Fruit fly (Drosophila melanogaster) whole organism, prepupa: ENCODE measurements around the gene msps.

Source experiments
- Blimp-1 ChIP-seq: fragments of 200-800 bp; sonication (Bioruptor generic); optimal IDR thresholded peaks from 3 replicates; lab custom pipeline; 2017; ENCODE audit warnings: missing biosample characterization, missing genetic modification characterization, mild to moderate bottlenecking, moderate library complexity, missing genetic modification reagents
- CG10631 ChIP-seq: fragments of 200-800 bp; sonication (Bioruptor generic); optimal IDR thresholded peaks from 2 replicates; lab custom pipeline; 2016; ENCODE audit warnings: missing biosample characterization, missing genetic modification characterization
- CG10669 ChIP-seq: fragments of 200-800 bp; sonication (Bioruptor generic); optimal IDR thresholded peaks from 3 replicates; lab custom pipeline; 2018; ENCODE audit warnings: missing biosample characterization, mild to moderate bottlenecking, missing genetic modification characterization, moderate library complexity
- CG11294 ChIP-seq: fragments of 200-800 bp; sonication (Bioruptor generic); IDR thresholded peaks from 2 replicates; pipeline ENCODE4 v1.3.6; 2022; ENCODE audit warnings: missing biosample characterization, missing genetic modification characterization
- CG15336 ChIP-seq: fragments of 200-800 bp; sonication (Bioruptor generic); IDR thresholded peaks from 2 replicates; pipeline ENCODE4 v1.3.6; 2022; ENCODE audit warnings: missing biosample characterization, missing genetic modification characterization
- CG16779 ChIP-seq: fragments of 200-800 bp; sonication (Bioruptor generic); optimal IDR thresholded peaks from 3 replicates; lab custom pipeline; 2017; ENCODE audit warnings: missing biosample characterization, mild to moderate bottlenecking, missing genetic modification characterization
- CG3032 ChIP-seq: fragments of 200-800 bp; optimal IDR thresholded peaks from 2 replicates; lab custom pipeline; 2019; ENCODE audit warnings: missing biosample characterization, mild to moderate bottlenecking, missing genetic modification characterization, moderate library complexity
- CG31627 ChIP-seq: fragments of 200-800 bp; sonication (Bioruptor generic); optimal IDR thresholded peaks from 3 replicates; lab custom pipeline; 2016; ENCODE audit warnings: missing biosample characterization, missing genetic modification characterization
- CG32006 ChIP-seq: fragments of 200-800 bp; sonication (Bioruptor generic); optimal IDR thresholded peaks from 3 replicates; lab custom pipeline; 2017; ENCODE audit warnings: missing biosample characterization, mild to moderate bottlenecking, missing genetic modification characterization
- CG3919 ChIP-seq: fragments of 200-800 bp; sonication (Bioruptor generic); optimal IDR thresholded peaks from 3 replicates; lab custom pipeline; 2016; ENCODE audit warnings: missing biosample characterization, missing genetic modification characterization
- CG4318 ChIP-seq: fragments of 200-800 bp; sonication (Bioruptor generic); optimal IDR thresholded peaks from 3 replicates; lab custom pipeline; 2017; ENCODE audit warnings: missing biosample characterization, mild to moderate bottlenecking, missing genetic modification characterization
- CG6163 ChIP-seq: fragments of 200-800 bp; sonication (Bioruptor generic); IDR thresholded peaks from 3 replicates; pipeline ENCODE4 v1.3.6; 2022; ENCODE audit warnings: missing biosample characterization, missing genetic modification characterization
- CG6792 ChIP-seq: fragments of 200-800 bp; sonication (Bioruptor generic); optimal IDR thresholded peaks from 3 replicates; lab custom pipeline; 2016; ENCODE audit warnings: missing biosample characterization, missing genetic modification characterization
- CG7368 ChIP-seq: fragments of 200-800 bp; sonication (Bioruptor generic); optimal IDR thresholded peaks from 3 replicates; lab custom pipeline; 2016; ENCODE audit warnings: missing biosample characterization, missing genetic modification characterization
- CG8119 ChIP-seq: fragments of 200-800 bp; sonication (Bioruptor generic); IDR thresholded peaks from 3 replicates; pipeline ENCODE4 v1.3.6; 2022; ENCODE audit warnings: missing biosample characterization, missing genetic modification characterization
- CG8632 ChIP-seq: fragments of 200-800 bp; sonication (Bioruptor generic); optimal IDR thresholded peaks from 3 replicates; lab custom pipeline; 2016; ENCODE audit warnings: missing biosample characterization, missing genetic modification characterization
- CG9139 ChIP-seq: fragments of 200-800 bp; sonication (Bioruptor generic); optimal IDR thresholded peaks from 3 replicates; lab custom pipeline; 2017; ENCODE audit warnings: missing biosample characterization, mild to moderate bottlenecking, missing genetic modification characterization
- Eip78C ChIP-seq: fragments of 200-800 bp; sonication (Bioruptor generic); peaks from one replicate; lab custom pipeline; 2016; ENCODE audit warnings: missing biosample characterization, missing genetic modification characterization
- Eip93F ChIP-seq: fragments of 200-800 bp; sonication (Bioruptor generic); optimal IDR thresholded peaks from 2 replicates; lab custom pipeline; 2016; ENCODE audit warnings: missing biosample characterization, mild to moderate bottlenecking, missing genetic modification characterization
- Ets21C ChIP-seq: fragments of 200-800 bp; sonication (Bioruptor generic); optimal IDR thresholded peaks from 3 replicates; lab custom pipeline; 2016; ENCODE audit warnings: missing biosample characterization, missing genetic modification characterization
- Ets96B ChIP-seq: fragments of 200-800 bp; optimal IDR thresholded peaks from 2 replicates; lab custom pipeline; 2019; ENCODE audit warnings: missing biosample characterization, mild to moderate bottlenecking, missing genetic modification characterization, moderate library complexity
- Hr4 ChIP-seq: fragments of 200-800 bp; sonication (Bioruptor generic); optimal IDR thresholded peaks from 3 replicates; lab custom pipeline; 2016; ENCODE audit warnings: missing biosample characterization, missing genetic modification characterization
- Lpt ChIP-seq: fragments of 200-800 bp; sonication (Bioruptor generic); optimal IDR thresholded peaks from 3 replicates; lab custom pipeline; 2016; ENCODE audit warnings: missing biosample characterization, missing genetic modification characterization
- Met ChIP-seq: fragments of 200-800 bp; sonication (Bioruptor generic); optimal IDR thresholded peaks from 3 replicates; lab custom pipeline; 2016; ENCODE audit warnings: missing biosample characterization, missing genetic modification characterization
- OdsH ChIP-seq: fragments of 200-800 bp; sonication (Bioruptor generic); optimal IDR thresholded peaks from 3 replicates; lab custom pipeline; 2016; ENCODE audit warnings: missing biosample characterization, missing genetic modification characterization
- Smox ChIP-seq: fragments of 200-800 bp; sonication (Bioruptor generic); optimal IDR thresholded peaks from 3 replicates; lab custom pipeline; 2016; ENCODE audit warnings: missing biosample characterization, missing genetic modification characterization
- Sox14 ChIP-seq: fragments of 200-800 bp; sonication (Bioruptor generic); optimal IDR thresholded peaks from 3 replicates; lab custom pipeline; 2016; ENCODE audit warnings: missing biosample characterization, missing genetic modification characterization
- Sox15 ChIP-seq: fragments of 200-800 bp; sonication (Bioruptor generic); optimal IDR thresholded peaks from 3 replicates; lab custom pipeline; 2016; ENCODE audit warnings: missing biosample characterization, missing genetic modification characterization
- cyc ChIP-seq: fragments of 200-800 bp; sonication (Bioruptor generic); optimal IDR thresholded peaks from 3 replicates; lab custom pipeline; 2016; ENCODE audit warnings: missing biosample characterization, missing genetic modification characterization
- dsx ChIP-seq: fragments of 200-800 bp; optimal IDR thresholded peaks from 3 replicates; lab custom pipeline; 2019; ENCODE audit warnings: missing biosample characterization, mild to moderate bottlenecking, missing genetic modification characterization, moderate library complexity; ENCODE audit not compliant: poor library complexity, severe bottlenecking
- eg ChIP-seq: fragments of 200-800 bp; sonication (Bioruptor generic); IDR thresholded peaks from 3 replicates; pipeline ENCODE4 v1.3.6; 2022; ENCODE audit warnings: missing biosample characterization, missing genetic modification characterization
- fd85E ChIP-seq: fragments of 200-800 bp; sonication (Bioruptor generic); optimal IDR thresholded peaks from 3 replicates; lab custom pipeline; 2016; ENCODE audit warnings: missing biosample characterization, missing genetic modification characterization
- fkh ChIP-seq: fragments of 200-800 bp; sonication (Bioruptor generic); optimal IDR thresholded peaks from 3 replicates; lab custom pipeline; 2017; ENCODE audit warnings: missing biosample characterization, mild to moderate bottlenecking, missing genetic modification characterization, moderate library complexity
- lz ChIP-seq: fragments of 200-800 bp; sonication (Bioruptor generic); optimal IDR thresholded peaks from 3 replicates; lab custom pipeline; 2016; ENCODE audit warnings: missing biosample characterization, missing genetic modification characterization
- net ChIP-seq: fragments of 200-800 bp; sonication (Bioruptor generic); optimal IDR thresholded peaks from 3 replicates; lab custom pipeline; 2016; ENCODE audit warnings: missing biosample characterization, missing genetic modification characterization
- pdm3 ChIP-seq: fragments of 200-800 bp; sonication (Bioruptor generic); optimal IDR thresholded peaks from 3 replicates; lab custom pipeline; 2016; ENCODE audit warnings: missing biosample characterization, missing genetic modification characterization
- salr ChIP-seq, 2 experiments: fragments of 200-800 bp; sonication (Bioruptor generic); optimal IDR thresholded peaks; 3 replicates each; lab custom pipeline; 2016 to 2018; ENCODE audit warnings: missing biosample characterization in 2 of 2, missing genetic modification characterization in 2 of 2, mild to moderate bottlenecking in 1 of 2
- vri ChIP-seq: fragments of 200-800 bp; sonication (Bioruptor generic); optimal IDR thresholded peaks from 3 replicates; lab custom pipeline; 2016; ENCODE audit warnings: missing biosample characterization, mild to moderate bottlenecking, missing genetic modification characterization

Gene msps

dm6 chr3R:16094011-16094729, 43.6 kb downstream of the msps start (continued):
- TF ChIP-seq Lpt (GFP tag; lab: Kevin White, UChicago) (peak; percentile 87), eg (GFP tag; lab: Robert Waterston, UW) (peak; percentile 77), CG3032 (tag; lab: Kevin White, UChicago) (peak; percentile 79), CG8632 (GFP tag; lab: Kevin White, UChicago) (peak; percentile 77), Ets96B (tag; lab: Kevin White, UChicago) (peak; percentile 80), CG7368 (GFP tag; lab: Kevin White, UChicago) (peak; percentile 70), CG4318 (GFP tag; lab: Kevin White, UChicago) (peak; percentile 87), CG10669 (GFP tag; lab: Kevin White, UChicago) (peak; percentile 76), cyc (peak; percentile 57), pdm3 (GFP tag; lab: Kevin White, UChicago) (peak; percentile 74), OdsH (GFP tag; lab: Kevin White, UChicago) (peak; percentile 87), CG9139 (peak; percentile 65), lz (GFP tag; lab: Kevin White, UChicago) (peak; percentile 58), salr (GFP tag; optimal IDR thresholded peaks at IDR 0.05; lab: Kevin White, UChicago) (peak in 1 of 2 experiments; percentile 96), Eip93F (no peak), fkh (GFP tag; lab: Kevin White, UChicago) (peak; percentile 23), CG11294 (GFP tag; lab: Robert Waterston, UW) (no peak; the same call in none of the 2 replicates), CG3919 (GFP tag; lab: Kevin White, UChicago) (peak; percentile 84), dsx (GFP tag; lab: Kevin White, UChicago) (peak; percentile 71), CG31627 (GFP tag; lab: Kevin White, UChicago) (peak; percentile 34), Hr4 (GFP tag; lab: Kevin White, UChicago) (peak; percentile 86), CG8119 (GFP tag; lab: Robert Waterston, UW) (peak; percentile 82), CG6792 (GFP tag; lab: Kevin White, UChicago) (peak; percentile 73), Sox15 (GFP tag; lab: Kevin White, UChicago) (peak; percentile 57), CG16779 (tag; lab: Kevin White, UChicago) (peak; percentile 78), net (peak; percentile 84), fd85E (GFP tag; lab: Kevin White, UChicago) (no peak), CG32006 (GFP tag; lab: Kevin White, UChicago) (peak; percentile 94), CG6163 (GFP tag; lab: Robert Waterston, UW) (peak; percentile 68; the same call in 2 of the 3 replicates), Blimp-1 (GFP tag; lab: Kevin White, UChicago) (peak; percentile 27), vri (GFP tag; lab: Kevin White, UChicago) (no peak), CG10631 (peak; percentile 86), CG15336 (peak; percentile 72; the same call in 1 of the 2 replicates), Met (GFP tag; lab: Kevin White, UChicago) (peak; percentile 60), Smox (no peak), Ets21C (GFP tag; lab: Kevin White, UChicago) (no peak), Sox14 (GFP tag; lab: Kevin White, UChicago) (peak; percentile 37), Eip78C (GFP tag; lab: Kevin White, UChicago) (peak; percentile 97)

- no peak for TF ChIP-seq CG15336
- TF ChIP-seq fkh (GFP tag; lab: Kevin White, UChicago): peak; percentile 35
- peak; percentile 17 for TF ChIP-seq CG32006 (GFP tag; lab: Kevin White, UChicago)
- peak; percentile 28 for TF ChIP-seq Eip78C (GFP tag; lab: Kevin White, UChicago)
Observed at dm6 chr3R:16094918-16095317, 44.3 kb downstream of the msps start.
